Worm (Caenorhabditis elegans) whole organism, midembryonic: ENCODE results near the gene ser-6.

Experiments
- T22C8.4 ChIP-seq: fragments of 200-800 bp; sonication (Bioruptor generic); IDR thresholded peaks from 2 replicates; pipeline ENCODE4 v1.3.6; 2022; ENCODE audit warnings: missing genetic modification characterization, missing compliant biosample characterization
- cog-1 ChIP-seq: sonication (generic microtip); optimal IDR thresholded peaks from 2 replicates; lab custom pipeline; 2016; ENCODE audit warnings: missing genetic modification characterization, missing compliant biosample characterization
- flt-1 ChIP-seq: fragments of 200-800 bp; sonication (Bioruptor generic); IDR thresholded peaks from 2 replicates; pipeline ENCODE4 v1.3.6; 2022; ENCODE audit warnings: missing genetic modification characterization, missing compliant biosample characterization
- klf-2 ChIP-seq: fragments of 200-800 bp; sonication (Bioruptor generic); conservative IDR thresholded peaks from 2 replicates; pipeline ENCODE4 v1.3.6; 2022; ENCODE audit warnings: missing genetic modification reagents, missing genetic modification characterization, missing compliant biosample characterization
- med-1 ChIP-seq: sonication (generic microtip); optimal IDR thresholded peaks from 2 replicates; lab custom pipeline; 2017; ENCODE audit warnings: missing genetic modification characterization, mild to moderate bottlenecking, missing compliant biosample characterization, antibody characterized with exemption, missing genetic modification reagents; ENCODE audit not compliant: insufficient read depth
- ref-1 ChIP-seq: fragments of 200-800 bp; sonication (Bioruptor generic); conservative IDR thresholded peaks from 2 replicates; pipeline ENCODE4 v1.3.6; 2022; ENCODE audit warnings: missing genetic modification reagents, missing genetic modification characterization, missing compliant biosample characterization
- tab-1 ChIP-seq: fragments of 200-800 bp; sonication (Bioruptor generic); IDR thresholded peaks from 2 replicates; pipeline ENCODE4 v1.3.6; 2022; ENCODE audit warnings: missing genetic modification characterization, missing compliant biosample characterization
- ztf-23 ChIP-seq: fragments of 200-800 bp; sonication (Bioruptor generic); IDR thresholded peaks from 2 replicates; pipeline ENCODE4 v1.3.6; 2022; ENCODE audit warnings: missing genetic modification reagents, missing genetic modification characterization, missing compliant biosample characterization
- ztf-29 ChIP-seq: fragments of 200-800 bp; sonication (Bioruptor generic); IDR thresholded peaks from 2 replicates; pipeline ENCODE4 v1.3.6; 2022; ENCODE audit warnings: missing genetic modification reagents, missing genetic modification characterization, missing compliant biosample characterization

ce11 chrIV:2935194-2935593 lies 24.7 kb upstream of the ser-6 start:
- TF ChIP-seq T22C8.4 (GFP tag; lab: Robert Waterston, UW) (no peak), tab-1 (GFP tag; lab: Robert Waterston, UW) (no peak), ref-1 (GFP tag; lab: Robert Waterston, UW) (no peak), cog-1 (tag; lab: Kevin White, UChicago) (no peak), ztf-29 (GFP tag; lab: Robert Waterston, UW) (no peak), med-1 (GFP tag; lab: Kevin White, UChicago) (no peak), klf-2 (no peak), flt-1 (GFP tag; lab: Robert Waterston, UW) (no peak), ztf-23 (GFP tag; lab: Robert Waterston, UW) (no peak)
